Worm (Caenorhabditis elegans) whole organism, L3 larva: ENCODE data around the gene nhr-122.

Source experiments
- ama-1 ChIP-seq: fragments of 150-350 bp; optimal IDR thresholded peaks from 2 replicates; lab custom pipeline; 2018
- egl-27 ChIP-seq: sonication (generic microtip); optimal IDR thresholded peaks from 4 replicates; lab custom pipeline; 2017; ENCODE audit warnings: missing biosample characterization, missing genetic modification reagents, missing genetic modification characterization
- fos-1 ChIP-seq: fragments of 150-350 bp; optimal IDR thresholded peaks from 2 replicates; lab custom pipeline; 2014; ENCODE audit warnings: missing biosample characterization, missing genetic modification characterization
- nhr-237 ChIP-seq: fragments of 150-350 bp; optimal IDR thresholded peaks from 2 replicates; lab custom pipeline; 2014; ENCODE audit warnings: missing biosample characterization, missing genetic modification characterization
- nhr-77 ChIP-seq: fragments of 150-350 bp; optimal IDR thresholded peaks from 2 replicates; lab custom pipeline; 2014; ENCODE audit warnings: missing biosample characterization, missing genetic modification characterization
- skn-1 ChIP-seq: fragments of 150-350 bp; optimal IDR thresholded peaks from 2 replicates; lab custom pipeline; 2014; ENCODE audit warnings: missing biosample characterization, missing genetic modification characterization

ce11 chrIV:1659045-1659741 is 45.5 kb downstream of the nhr-122 start, which contains the start of gene rps-28:
- TF ChIP-seq nhr-237 (tag; lab: Kevin White, UChicago) (no peak), fos-1 (tag; lab: Kevin White, UChicago) (peak; percentile 62), egl-27 (tag; lab: Kevin White, UChicago) (peak; percentile 80), nhr-77 (tag; lab: Kevin White, UChicago) (peak; percentile 79), skn-1 (tag; lab: Kevin White, UChicago) (peak; percentile 91), ama-1 (lab: Kevin White, UChicago) (peak; percentile 80)
